Fruit fly (Drosophila melanogaster) whole organism, pupa: ENCODE results near the gene Acp65Aa.

Experiments used
- CG10348 ChIP-seq: fragments of 200-800 bp; sonication (Bioruptor generic); IDR thresholded peaks from 2 replicates; pipeline ENCODE4 v1.3.6; 2022; ENCODE audit warnings: missing biosample characterization, missing genetic modification characterization
- CG12605 ChIP-seq: fragments of 200-800 bp; sonication (Bioruptor generic); IDR thresholded peaks from 2 replicates; pipeline ENCODE4 v1.3.6; 2022; ENCODE audit warnings: missing biosample characterization, missing genetic modification characterization
- CG13204 ChIP-seq: fragments of 200-800 bp; sonication (Bioruptor generic); optimal IDR thresholded peaks from 2 replicates; lab custom pipeline; 2018; ENCODE audit warnings: missing biosample characterization, mild to moderate bottlenecking, missing genetic modification characterization, moderate library complexity
- CG14655 ChIP-seq: fragments of 200-800 bp; sonication (Bioruptor generic); optimal IDR thresholded peaks from 3 replicates; lab custom pipeline; 2017; ENCODE audit warnings: mild to moderate bottlenecking, missing biosample characterization, missing genetic modification reagents, missing genetic modification characterization
- CG15710 ChIP-seq: fragments of 200-800 bp; sonication (Bioruptor generic); optimal IDR thresholded peaks from 2 replicates; lab custom pipeline; 2018; ENCODE audit warnings: missing biosample characterization, mild to moderate bottlenecking, missing genetic modification characterization, moderate library complexity
- CG17806 ChIP-seq: fragments of 200-800 bp; sonication (Bioruptor generic); optimal IDR thresholded peaks from 2 replicates; lab custom pipeline; 2018; ENCODE audit warnings: missing biosample characterization, mild to moderate bottlenecking, missing genetic modification characterization, moderate library complexity
- CG32121 ChIP-seq: fragments of 200-800 bp; sonication (Bioruptor generic); IDR thresholded peaks from 2 replicates; pipeline ENCODE4 v1.3.6; 2022; ENCODE audit warnings: missing biosample characterization, missing genetic modification characterization
- CG34367 ChIP-seq: fragments of 200-800 bp; sonication (Bioruptor generic); optimal IDR thresholded peaks from 2 replicates; lab custom pipeline; 2018; ENCODE audit warnings: missing biosample characterization, mild to moderate bottlenecking, missing genetic modification characterization
- CG4496 ChIP-seq: fragments of 200-800 bp; sonication (Bioruptor generic); IDR thresholded peaks from 3 replicates; pipeline ENCODE4 v1.3.6; 2022; ENCODE audit warnings: missing biosample characterization, missing genetic modification characterization
- CG8159 ChIP-seq: fragments of 200-800 bp; sonication (Bioruptor generic); optimal IDR thresholded peaks from 3 replicates; lab custom pipeline; 2018; ENCODE audit warnings: missing biosample characterization, mild to moderate bottlenecking, missing genetic modification characterization, moderate library complexity
- CG8301 ChIP-seq: fragments of 200-800 bp; sonication (Bioruptor generic); optimal IDR thresholded peaks from 2 replicates; lab custom pipeline; 2018; ENCODE audit warnings: missing biosample characterization, mild to moderate bottlenecking, missing genetic modification characterization
- CG9948 ChIP-seq: fragments of 200-800 bp; sonication (Bioruptor generic); optimal IDR thresholded peaks from 2 replicates; lab custom pipeline; 2018; ENCODE audit warnings: missing biosample characterization, mild to moderate bottlenecking, missing genetic modification characterization, moderate library complexity
- D1 ChIP-seq: fragments of 200-800 bp; sonication (Bioruptor generic); optimal IDR thresholded peaks from 2 replicates; lab custom pipeline; 2018; ENCODE audit warnings: missing biosample characterization, mild to moderate bottlenecking, missing genetic modification characterization, moderate library complexity
- EcR ChIP-seq: fragments of 200-800 bp; sonication (Bioruptor generic); optimal IDR thresholded peaks from 3 replicates; lab custom pipeline; 2019; ENCODE audit warnings: missing biosample characterization, missing genetic modification characterization, mild to moderate bottlenecking, moderate library complexity, missing genetic modification reagents
- Ets98B ChIP-seq: fragments of 200-800 bp; sonication (Bioruptor generic); IDR thresholded peaks from 2 replicates; pipeline ENCODE4 v1.3.6; 2022; ENCODE audit warnings: missing biosample characterization, missing genetic modification characterization
- Pif1A ChIP-seq: fragments of 200-800 bp; sonication (Bioruptor generic); optimal IDR thresholded peaks from 3 replicates; lab custom pipeline; 2016; ENCODE audit warnings: missing biosample characterization, missing genetic modification characterization
- Pif1B ChIP-seq: fragments of 200-800 bp; sonication (Bioruptor generic); optimal IDR thresholded peaks from 3 replicates; lab custom pipeline; 2016; ENCODE audit warnings: missing biosample characterization, missing genetic modification characterization
- Snoo ChIP-seq: fragments of 200-800 bp; sonication (Bioruptor generic); optimal IDR thresholded peaks from 3 replicates; lab custom pipeline; 2017; ENCODE audit warnings: missing biosample characterization, mild to moderate bottlenecking, missing genetic modification characterization, inconsistent platforms
- fd96Ca ChIP-seq: fragments of 200-800 bp; sonication (Bioruptor generic); IDR thresholded peaks from 3 replicates; pipeline ENCODE4 v1.3.6; 2022; ENCODE audit warnings: missing biosample characterization, missing genetic modification characterization
- gl ChIP-seq: fragments of 200-800 bp; sonication (Bioruptor generic); optimal IDR thresholded peaks from 2 replicates; lab custom pipeline; 2018; ENCODE audit warnings: missing biosample characterization, mild to moderate bottlenecking, missing genetic modification characterization
- rn ChIP-seq: fragments of 200-800 bp; sonication (Bioruptor generic); IDR thresholded peaks from 2 replicates; pipeline ENCODE4 v1.3.6; 2022; ENCODE audit warnings: missing biosample characterization, missing genetic modification characterization

Gene Acp65Aa

DNA sequence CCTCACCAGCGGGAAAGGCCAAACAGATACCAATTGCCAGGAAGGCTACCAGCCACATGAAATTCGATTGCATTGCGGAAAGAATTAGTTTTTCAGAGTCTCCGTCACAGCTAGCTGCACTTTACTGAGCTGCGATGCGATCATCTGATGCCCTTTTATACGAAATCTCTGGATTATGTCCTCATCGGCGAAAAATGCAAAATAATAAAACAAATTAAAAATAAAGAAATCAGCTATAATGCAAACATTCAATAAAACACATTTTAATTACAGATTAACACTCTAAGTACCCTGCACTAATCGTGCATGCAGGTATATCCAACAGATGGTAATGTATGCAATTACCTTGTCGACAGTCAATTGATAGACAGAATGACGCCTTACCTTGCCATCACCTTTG, 20.5 kb downstream of the Acp65Aa start, which contains the start of gene Cpr65Au:
TSS of gene Cpr65Au (minus strand) at position 101 of the 400 bp plus-strand sequence.
- TF ChIP-seq rn (GFP tag; lab: Robert Waterston, UW) (0 out of 2 replicates have a peak, but pooled peaks have one; percentile 9), CG13204 (GFP tag; lab: Kevin White, UChicago) (no peak), CG8159 (tag; lab: Kevin White, UChicago) (no peak)

DNA sequence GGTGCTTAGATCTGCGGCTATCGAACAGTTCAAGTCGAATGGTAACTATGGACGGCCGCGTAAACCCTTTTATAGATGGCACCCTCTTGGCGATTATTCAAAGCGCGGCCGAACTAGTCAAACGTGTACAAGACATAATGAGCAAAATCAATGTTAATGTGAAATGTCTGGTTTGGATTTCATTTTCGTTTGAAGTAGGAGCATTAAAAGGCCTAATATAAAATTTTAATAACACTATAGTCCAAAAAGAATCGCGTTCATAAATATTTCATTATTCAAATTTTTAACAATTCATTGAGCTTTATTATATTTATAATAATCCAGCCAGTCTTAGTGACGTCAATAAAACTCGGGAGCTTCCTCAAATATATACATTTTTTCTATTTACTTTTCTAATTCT, 21.6 kb downstream of the Acp65Aa start, which contains the start of gene Lcp65Ag3:
TSS of gene Lcp65Ag3 (minus strand) at position 46 of the 400 bp plus-strand sequence.
- TF ChIP-seq CG15710 (tag; lab: Kevin White, UChicago) (no peak), CG8301 (tag; lab: Kevin White, UChicago) (no peak), CG32121 (no peak), EcR (GFP tag; lab: Kevin White, UChicago) (no peak), CG34367 (tag; lab: Kevin White, UChicago) (no peak), gl (tag; lab: Kevin White, UChicago) (no peak), CG13204 (GFP tag; lab: Kevin White, UChicago) (no peak), CG12605 (GFP tag; lab: Robert Waterston, UW) (no peak), D1 (tag; lab: Kevin White, UChicago) (no peak), Pif1B (GFP tag; lab: Kevin White, UChicago) (no peak), CG8159 (tag; lab: Kevin White, UChicago) (no peak), fd96Ca (GFP tag; lab: Robert Waterston, UW) (no peak), Ets98B (GFP tag; lab: Robert Waterston, UW) (no peak), rn (GFP tag; lab: Robert Waterston, UW) (no peak), Pif1A (GFP tag; lab: Kevin White, UChicago) (no peak), CG14655 (GFP tag; lab: Kevin White, UChicago) (no peak), CG17806 (tag; lab: Kevin White, UChicago) (no peak), CG9948 (tag; lab: Kevin White, UChicago) (no peak)
- TF ChIP-seq, all 21 proteins: peak for 0

DNA sequence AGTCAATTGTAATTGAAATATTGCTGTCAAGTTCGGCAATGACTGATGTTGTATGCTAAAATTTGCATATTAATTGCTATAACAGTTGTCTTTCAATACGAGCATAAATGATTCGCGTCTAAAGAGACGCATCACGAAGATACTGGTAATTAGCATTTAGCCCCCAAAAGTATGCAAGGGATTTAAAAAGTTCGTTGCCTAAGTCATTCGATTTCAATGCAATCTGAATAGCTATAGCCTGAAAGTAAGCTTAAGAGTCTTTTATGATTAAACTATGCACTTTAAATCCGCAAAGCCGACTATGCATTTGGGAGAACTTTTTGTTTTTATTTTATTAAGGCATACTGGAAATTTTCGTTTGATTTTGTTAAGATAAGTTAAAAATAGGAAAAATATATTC, 23.0 kb downstream of the Acp65Aa start:
- TF ChIP-seq CG13204 (GFP tag; lab: Kevin White, UChicago) (no peak), CG14655 (GFP tag; lab: Kevin White, UChicago) (no peak), CG9948 (tag; lab: Kevin White, UChicago) (no peak), CG12605 (GFP tag; lab: Robert Waterston, UW) (no peak), CG4496 (GFP tag; lab: Robert Waterston, UW) (no peak), CG8301 (tag; lab: Kevin White, UChicago) (no peak), D1 (tag; lab: Kevin White, UChicago) (peak; percentile 20), Pif1A (GFP tag; lab: Kevin White, UChicago) (no peak)

DNA sequence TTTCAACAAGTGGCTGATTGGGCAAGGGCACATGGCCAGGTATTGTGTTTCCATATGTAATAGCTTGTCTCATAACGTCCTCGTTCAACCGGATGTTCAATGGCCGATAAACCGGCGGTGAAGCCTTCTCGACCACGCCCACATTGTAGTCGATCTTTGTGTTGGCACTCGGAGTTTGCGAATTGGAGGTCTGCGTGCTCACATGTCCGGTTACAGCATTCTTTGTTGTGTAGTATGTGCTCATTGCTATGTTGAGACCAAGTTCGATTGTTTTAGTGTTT, 27.2 kb downstream of the Acp65Aa start:
- TF ChIP-seq CG34367 (tag; lab: Kevin White, UChicago) (no peak), Pif1B (GFP tag; lab: Kevin White, UChicago) (no peak), CG14655 (GFP tag; lab: Kevin White, UChicago) (no peak), fd96Ca (GFP tag; lab: Robert Waterston, UW) (no peak), CG17806 (tag; lab: Kevin White, UChicago) (no peak), rn (GFP tag; lab: Robert Waterston, UW) (no peak), CG12605 (GFP tag; lab: Robert Waterston, UW) (no peak), CG10348 (GFP tag; lab: Robert Waterston, UW) (no peak), Snoo (tag; lab: Kevin White, UChicago) (no peak), Pif1A (GFP tag; lab: Kevin White, UChicago) (no peak), CG9948 (tag; lab: Kevin White, UChicago) (no peak), CG32121 (no peak)

DNA sequence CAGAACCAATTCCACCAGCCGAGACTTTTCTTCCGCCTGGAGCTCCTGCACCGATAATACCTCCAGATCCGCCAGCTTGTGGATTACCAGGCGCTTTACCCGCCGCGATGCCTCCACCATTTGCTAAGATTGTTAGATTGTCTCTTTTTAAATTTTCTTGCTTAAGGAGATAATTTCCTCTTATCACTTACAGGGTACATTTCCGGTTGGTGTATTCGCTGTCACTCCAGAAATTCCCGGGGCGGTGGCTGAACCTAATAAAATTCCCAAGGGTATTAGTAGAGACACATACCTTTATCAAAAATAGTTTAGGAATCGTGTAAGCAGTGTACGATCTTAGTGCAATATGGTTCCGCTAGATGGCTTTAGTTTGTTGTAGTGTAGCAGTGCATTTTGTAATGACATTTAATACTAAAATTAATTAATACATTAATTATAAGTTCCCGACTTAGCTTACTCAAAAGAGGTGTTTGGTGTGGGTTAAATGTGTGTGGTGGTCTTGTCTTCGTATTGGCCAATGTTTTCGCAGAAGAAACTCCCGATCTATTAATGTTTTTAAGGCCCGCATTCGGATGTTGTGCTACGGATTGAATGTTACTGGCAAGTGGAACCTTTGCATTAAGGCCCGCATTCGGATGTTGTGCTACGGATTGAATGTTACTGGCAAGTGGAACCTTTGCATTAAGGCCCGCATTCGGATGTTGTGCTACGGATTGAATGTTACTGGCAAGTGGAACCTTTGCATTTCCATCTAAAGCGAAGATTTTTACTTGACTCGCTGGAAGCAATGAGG, 27.7 kb downstream of the Acp65Aa start:
- no peak for TF ChIP-seq CG13204 (GFP tag; lab: Kevin White, UChicago)
- TF ChIP-seq CG14655 (GFP tag; lab: Kevin White, UChicago) = no peak
- no peak for TF ChIP-seq Pif1B (GFP tag; lab: Kevin White, UChicago)
- TF ChIP-seq CG8301 (tag; lab: Kevin White, UChicago) = no peak
- TF ChIP-seq CG10348 (GFP tag; lab: Robert Waterston, UW) = no peak
- no peak for TF ChIP-seq Snoo (tag; lab: Kevin White, UChicago)
- TF ChIP-seq Pif1A (GFP tag; lab: Kevin White, UChicago) = peak; percentile 15
- TF ChIP-seq CG32121 = no peak; the same call in 1 of the 2 replicates
- TF ChIP-seq CG4496 (GFP tag; lab: Robert Waterston, UW) = no peak
- TF ChIP-seq CG17806 (tag; lab: Kevin White, UChicago) = no peak
- peak; percentile 25; the same call in 1 of the 2 replicates for TF ChIP-seq rn (GFP tag; lab: Robert Waterston, UW)
- TF ChIP-seq fd96Ca (GFP tag; lab: Robert Waterston, UW) = no peak
- TF ChIP-seq EcR (GFP tag; lab: Kevin White, UChicago) = no peak
- TF ChIP-seq CG8159 (tag; lab: Kevin White, UChicago) = no peak
- no peak for TF ChIP-seq CG12605 (GFP tag; lab: Robert Waterston, UW)
- no peak for TF ChIP-seq D1 (tag; lab: Kevin White, UChicago)
- TF ChIP-seq CG9948 (tag; lab: Kevin White, UChicago) = no peak
